Fruit fly (Drosophila melanogaster) whole organism, embryonic: ENCODE measurements around the gene CG12182.
A peak's percentile ranks its signal among the peaks of the same experiment; 100 is the strongest.

ENCODE experiments used
- Bteb2 ChIP-seq: fragments of 200-800 bp; sonication (Bioruptor generic); optimal IDR thresholded peaks from 2 replicates; lab custom pipeline; 2016; ENCODE audit warnings: missing biosample characterization, missing genetic modification characterization
- CG11504 ChIP-seq: fragments of 200-800 bp; sonication (Bioruptor generic); optimal IDR thresholded peaks from 3 replicates; lab custom pipeline; 2019; ENCODE audit warnings: missing biosample characterization, mild to moderate bottlenecking, missing genetic modification characterization, moderate library complexity
- CG12155 ChIP-seq: fragments of 200-800 bp; sonication (Bioruptor generic); optimal IDR thresholded peaks from 3 replicates; lab custom pipeline; 2016; ENCODE audit warnings: missing biosample characterization, missing genetic modification characterization
- CG1602 ChIP-seq: fragments of 200-800 bp; sonication (Bioruptor generic); optimal IDR thresholded peaks from 3 replicates; lab custom pipeline; 2016; ENCODE audit warnings: missing biosample characterization, missing genetic modification characterization
- CG17186 ChIP-seq: fragments of 200-800 bp; sonication (Bioruptor generic); optimal IDR thresholded peaks from 3 replicates; lab custom pipeline; 2017; ENCODE audit warnings: missing biosample characterization, missing genetic modification reagents, missing genetic modification characterization
- CG18262 ChIP-seq: fragments of 200-800 bp; optimal IDR thresholded peaks from 3 replicates; lab custom pipeline; 2019; ENCODE audit warnings: missing biosample characterization, mild to moderate bottlenecking, missing genetic modification characterization, moderate library complexity
- CG1832 ChIP-seq: fragments of 200-800 bp; sonication (Bioruptor generic); optimal IDR thresholded peaks from 2 replicates; lab custom pipeline; 2017; ENCODE audit warnings: missing biosample characterization, mild to moderate bottlenecking, missing genetic modification characterization, inconsistent platforms
- CG2120 ChIP-seq: fragments of 200-800 bp; sonication (Bioruptor generic); optimal IDR thresholded peaks from 3 replicates; lab custom pipeline; 2016; ENCODE audit warnings: missing biosample characterization, missing genetic modification characterization
- CG2199 ChIP-seq: fragments of 200-800 bp; sonication (Bioruptor generic); IDR thresholded peaks from 3 replicates; pipeline ENCODE4 v1.3.6; 2022; ENCODE audit warnings: missing biosample characterization, missing genetic modification characterization
- CG30020 ChIP-seq: fragments of 200-800 bp; optimal IDR thresholded peaks from 2 replicates; lab custom pipeline; 2019; ENCODE audit warnings: missing biosample characterization, mild to moderate bottlenecking, missing genetic modification characterization, moderate library complexity
- CG3281 ChIP-seq: fragments of 200-800 bp; sonication (Bioruptor generic); optimal IDR thresholded peaks from 3 replicates; lab custom pipeline; 2017; ENCODE audit warnings: missing biosample characterization, mild to moderate bottlenecking, missing genetic modification characterization
- CG3726 ChIP-seq: fragments of 200-800 bp; sonication (Bioruptor generic); IDR thresholded peaks from 3 replicates; pipeline ENCODE4, ENCODE4 v1.3.6; 2022; ENCODE audit warnings: missing biosample characterization, missing genetic modification characterization
- CG5180 ChIP-seq: fragments of 200-800 bp; sonication (Bioruptor generic); optimal IDR thresholded peaks from 3 replicates; lab custom pipeline; 2017; ENCODE audit warnings: missing biosample characterization, missing genetic modification characterization, mild to moderate bottlenecking, moderate library complexity, missing genetic modification reagents
- CG5245 ChIP-seq: fragments of 200-800 bp; sonication (Bioruptor generic); optimal IDR thresholded peaks from 3 replicates; lab custom pipeline; 2016; ENCODE audit warnings: missing biosample characterization, missing genetic modification characterization
- CG7372 ChIP-seq: fragments of 200-800 bp; sonication (Bioruptor generic); IDR thresholded peaks from 2 replicates; pipeline ENCODE4 v1.3.6; 2022; ENCODE audit warnings: missing biosample characterization, missing genetic modification characterization
- CG9727 ChIP-seq: fragments of 200-800 bp; sonication (Bioruptor generic); optimal IDR thresholded peaks from 3 replicates; lab custom pipeline; 2017; ENCODE audit warnings: missing biosample characterization, mild to moderate bottlenecking, missing genetic modification characterization
- CG9797 ChIP-seq: fragments of 200-800 bp; sonication (Bioruptor generic); optimal IDR thresholded peaks from 3 replicates; lab custom pipeline; 2018; ENCODE audit warnings: missing biosample characterization, mild to moderate bottlenecking, missing genetic modification characterization
- CoRest ChIP-seq: fragments of 200-800 bp; sonication (Bioruptor generic); optimal IDR thresholded peaks from 3 replicates; lab custom pipeline; 2018; ENCODE audit warnings: missing biosample characterization, mild to moderate bottlenecking, missing genetic modification characterization, moderate library complexity
- CrebB ChIP-seq: fragments of 200-800 bp; sonication (Bioruptor generic); optimal IDR thresholded peaks from 3 replicates; lab custom pipeline; 2018; ENCODE audit warnings: missing biosample characterization, mild to moderate bottlenecking, missing genetic modification characterization
- D ChIP-seq, 2 experiments: fragments of 200-800 bp in 1 of 2; fragments of >200 bp in 1 of 2; sonication (Bioruptor generic) in 1 of 2; optimal IDR thresholded peaks; 2 replicates in 1 of 2; 3 replicates in 1 of 2; lab custom pipeline; 2017; ENCODE audit warnings: mild to moderate bottlenecking in 1 of 2, missing biosample characterization in 1 of 2, missing genetic modification characterization in 1 of 2, missing genetic modification reagents in 1 of 2
- E2f2 ChIP-seq: fragments of 200-800 bp; sonication (Bioruptor generic); IDR thresholded peaks from 2 replicates; pipeline ENCODE4 v1.3.6; 2022; ENCODE audit warnings: missing biosample characterization, missing genetic modification characterization
- ERR ChIP-seq: fragments of 200-800 bp; sonication (Bioruptor generic); optimal IDR thresholded peaks from 2 replicates; lab custom pipeline; 2016; ENCODE audit warnings: missing biosample characterization, missing genetic modification characterization
- Fer3 ChIP-seq: fragments of 200-800 bp; sonication (Bioruptor generic); optimal IDR thresholded peaks from 2 replicates; lab custom pipeline; 2018; ENCODE audit warnings: missing biosample characterization, mild to moderate bottlenecking, missing genetic modification characterization, moderate library complexity
- HLH4C ChIP-seq: fragments of 200-800 bp; sonication (Bioruptor generic); IDR thresholded peaks from 3 replicates; pipeline ENCODE4 v1.3.6; 2022; ENCODE audit warnings: missing biosample characterization, missing genetic modification characterization; ENCODE audit not compliant: partially characterized antibody
- Hmr ChIP-seq: fragments of 200-800 bp; sonication (Bioruptor generic); optimal IDR thresholded peaks from 3 replicates; lab custom pipeline; 2017; ENCODE audit warnings: mild to moderate bottlenecking, missing biosample characterization, missing genetic modification reagents, missing genetic modification characterization
- MESR4 ChIP-seq: fragments of 200-800 bp; sonication (Bioruptor generic); optimal IDR thresholded peaks from 2 replicates; lab custom pipeline; 2018; ENCODE audit warnings: missing biosample characterization, mild to moderate bottlenecking, missing genetic modification characterization, moderate library complexity
- Meics ChIP-seq: fragments of 200-800 bp; sonication (Bioruptor generic); optimal IDR thresholded peaks from 2 replicates; lab custom pipeline; 2017; ENCODE audit warnings: missing biosample characterization, mild to moderate bottlenecking, missing genetic modification characterization
- NFAT ChIP-seq: fragments of 200-800 bp; sonication (Bioruptor generic); IDR thresholded peaks from 2 replicates; pipeline ENCODE4 v1.3.6; 2022; ENCODE audit warnings: missing biosample characterization, missing genetic modification characterization
- NfI ChIP-seq: fragments of 200-800 bp; sonication (Bioruptor generic); optimal IDR thresholded peaks from 3 replicates; lab custom pipeline; 2018; ENCODE audit warnings: missing biosample characterization, mild to moderate bottlenecking, missing genetic modification characterization, moderate library complexity
- Opbp ChIP-seq: fragments of 200-800 bp; sonication (Bioruptor generic); IDR thresholded peaks from 3 replicates; pipeline ENCODE4 v1.3.6; 2022; ENCODE audit warnings: missing biosample characterization, missing genetic modification characterization; ENCODE audit not compliant: partially characterized antibody
- Rx ChIP-seq: fragments of 200-800 bp; sonication (Bioruptor generic); IDR thresholded peaks from 2 replicates; pipeline ENCODE4 v1.3.6; 2022; ENCODE audit warnings: missing biosample characterization, missing genetic modification characterization
- Sox102F ChIP-seq: fragments of 200-800 bp; sonication (Bioruptor generic); optimal IDR thresholded peaks from 2 replicates; lab custom pipeline; 2018; ENCODE audit warnings: missing biosample characterization, mild to moderate bottlenecking, missing genetic modification characterization, moderate library complexity
- Trl ChIP-seq, 3 experiments: fragments of >200 bp in 2 of 3; fragments of 200-800 bp in 1 of 3; sonication (Bioruptor generic) in 1 of 3; optimal IDR thresholded peaks; 2 replicates in 1 of 3; 3 replicates in 2 of 3; lab custom pipeline; 2016 to 2017; ENCODE audit warnings: missing biosample characterization in 1 of 3, missing genetic modification characterization in 1 of 3
- Xbp1 ChIP-seq: fragments of 200-800 bp; sonication (Bioruptor generic); optimal IDR thresholded peaks from 3 replicates; lab custom pipeline; 2016; ENCODE audit warnings: missing biosample characterization, mild to moderate bottlenecking, missing genetic modification characterization
- cad ChIP-seq: fragments of >200 bp; optimal IDR thresholded peaks from 2 replicates; lab custom pipeline; 2017; ENCODE audit warnings: missing biosample characterization, missing genetic modification characterization
- ewg ChIP-seq: fragments of 200-800 bp; sonication (Bioruptor generic); optimal IDR thresholded peaks from 3 replicates; lab custom pipeline; 2017; ENCODE audit warnings: mild to moderate bottlenecking, missing biosample characterization, missing genetic modification reagents, missing genetic modification characterization
- fd96Cb ChIP-seq: fragments of 200-800 bp; sonication (Bioruptor generic); optimal IDR thresholded peaks from 2 replicates; lab custom pipeline; 2018; ENCODE audit warnings: missing biosample characterization, mild to moderate bottlenecking, missing genetic modification characterization, moderate library complexity
- kay ChIP-seq: fragments of 200-800 bp; sonication (Bioruptor generic); optimal IDR thresholded peaks from 2 replicates; lab custom pipeline; 2016; ENCODE audit warnings: missing biosample characterization, missing genetic modification characterization
- lbe ChIP-seq: fragments of 200-800 bp; sonication (Bioruptor generic); optimal IDR thresholded peaks from 2 replicates; lab custom pipeline; 2016; ENCODE audit warnings: missing biosample characterization, mild to moderate bottlenecking, missing genetic modification characterization
- lilli ChIP-seq: fragments of 200-800 bp; sonication (Bioruptor generic); optimal IDR thresholded peaks from 3 replicates; lab custom pipeline; 2016; ENCODE audit warnings: missing biosample characterization, missing genetic modification characterization
- repo ChIP-seq: fragments of 200-800 bp; sonication (Bioruptor generic); optimal IDR thresholded peaks from 2 replicates; lab custom pipeline; 2016; ENCODE audit warnings: missing biosample characterization, missing genetic modification characterization
- ro ChIP-seq: fragments of 200-800 bp; sonication (Bioruptor generic); IDR thresholded peaks from 2 replicates; pipeline ENCODE4 v1.3.6; 2022; ENCODE audit warnings: missing biosample characterization, missing genetic modification characterization
- run ChIP-seq: fragments of 200-800 bp; sonication (Bioruptor generic); optimal IDR thresholded peaks from 3 replicates; lab custom pipeline; 2018; ENCODE audit warnings: missing biosample characterization, mild to moderate bottlenecking, missing genetic modification characterization
- so ChIP-seq: fragments of 200-800 bp; sonication (Bioruptor generic); IDR thresholded peaks from 3 replicates; pipeline ENCODE4 v1.3.6; 2022; ENCODE audit warnings: missing biosample characterization, missing genetic modification characterization
- tap ChIP-seq: fragments of 200-800 bp; optimal IDR thresholded peaks from 3 replicates; lab custom pipeline; 2019; ENCODE audit warnings: missing biosample characterization, mild to moderate bottlenecking, missing genetic modification characterization, moderate library complexity
- tup ChIP-seq: fragments of 200-800 bp; sonication (Bioruptor generic); optimal IDR thresholded peaks from 2 replicates; lab custom pipeline; 2016; ENCODE audit warnings: missing biosample characterization, mild to moderate bottlenecking, missing genetic modification characterization, moderate library complexity
- twi ChIP-seq: fragments of 200-800 bp; optimal IDR thresholded peaks from 2 replicates; lab custom pipeline; 2019; ENCODE audit warnings: missing biosample characterization, mild to moderate bottlenecking, missing genetic modification characterization, moderate library complexity
- vfl ChIP-seq: fragments of 200-800 bp; sonication (Bioruptor generic); optimal IDR thresholded peaks from 2 replicates; lab custom pipeline; 2016; ENCODE audit warnings: missing biosample characterization, missing genetic modification characterization
- zen2 ChIP-seq: fragments of 200-800 bp; sonication (Bioruptor generic); IDR thresholded peaks from 3 replicates; pipeline ENCODE4 v1.3.6; 2022; ENCODE audit warnings: missing biosample characterization, missing genetic modification characterization; ENCODE audit not compliant: partially characterized antibody

CG12182 gene

DNA sequence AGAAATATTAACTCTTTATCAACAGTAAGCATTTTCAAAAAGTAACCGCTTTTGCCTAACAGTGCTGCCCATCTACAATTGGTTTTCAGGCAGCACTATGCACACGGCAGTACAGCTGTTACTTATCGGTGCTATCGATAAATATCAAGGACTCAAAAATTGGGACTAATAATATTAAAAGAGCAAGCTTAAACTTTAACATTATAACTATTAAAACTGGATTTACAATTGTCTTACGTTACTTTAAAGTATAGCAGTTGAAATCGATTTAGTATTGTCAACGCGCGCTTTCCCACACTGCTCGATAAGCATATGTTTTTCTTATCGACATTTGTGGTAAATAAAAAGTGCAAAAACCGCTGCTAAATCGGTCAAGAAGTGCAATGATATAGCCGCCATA is 32.0 kb upstream of the CG12182 start, which contains the start of the genes CG42245 and MEP-1 (continued):
- TF ChIP-seq CG5245 (GFP tag; lab: Kevin White, UChicago) (peak; percentile 26), kay (peak; percentile 42), lbe (GFP tag; lab: Kevin White, UChicago) (peak; percentile 74), Xbp1 (GFP tag; lab: Kevin White, UChicago) (peak; percentile 57), Meics (GFP tag; lab: Kevin White, UChicago) (peak; percentile 45), CoRest (peak; percentile 66), CG17186 (peak; percentile 65), CG7372 (GFP tag; lab: Robert Waterston, UW) (no peak), so (0 out of 3 replicates have a peak, but pooled peaks have one; percentile 12), CG1602 (GFP tag; lab: Kevin White, UChicago) (peak; percentile 26), NfI (peak; percentile 45), MESR4 (GFP tag; lab: Kevin White, UChicago) (peak; percentile 46), Fer3 (tag; lab: Kevin White, UChicago) (peak; percentile 19), NFAT (no peak), Hmr (GFP tag; lab: Kevin White, UChicago) (peak; percentile 31), CG2199 (GFP tag; lab: Robert Waterston, UW) (no peak), vfl (GFP tag; lab: Kevin White, UChicago) (peak; percentile 11), CrebB (tag; lab: Kevin White, UChicago) (no peak), HLH4C (peak; percentile 84), CG18262 (tag; lab: Kevin White, UChicago) (peak; percentile 44), Sox102F (GFP tag; lab: Kevin White, UChicago) (peak; percentile 40), zen2 (GFP tag; lab: Robert Waterston, UW) (no peak; the same call in 2 of the 3 replicates), ERR (GFP tag; lab: Kevin White, UChicago) (peak; percentile 10), CG12155 (peak; percentile 56), CG1832 (GFP tag; lab: Kevin White, UChicago) (no peak), CG3726 (GFP tag; lab: Robert Waterston, UW) (no peak), CG3281 (GFP tag; lab: Kevin White, UChicago) (peak; percentile 10), CG30020 (tag; lab: Kevin White, UChicago) (peak; percentile 39), CG9727 (GFP tag; lab: Kevin White, UChicago) (peak; percentile 42), lilli (GFP tag; lab: Kevin White, UChicago) (peak; percentile 81), E2f2 (GFP tag; lab: Robert Waterston, UW) (peak; percentile 82), cad (GFP tag; lab: Kevin White, UChicago) (no peak), tup (GFP tag; lab: Kevin White, UChicago) (peak; percentile 52), D (optimal IDR thresholded peaks at IDR 0.05; lab: Kevin White, UChicago) (no peak), D (GFP tag; optimal IDR thresholded peaks at IDR 0.05; lab: Kevin White, UChicago) (no peak), Bteb2 (GFP tag; lab: Kevin White, UChicago) (peak; percentile 70), run (peak; percentile 34), repo (GFP tag; lab: Kevin White, UChicago) (no peak), CG11504 (tag; lab: Kevin White, UChicago) (peak; percentile 66), twi (tag; lab: Kevin White, UChicago) (peak; percentile 58), Opbp (GFP tag; lab: Robert Waterston, UW) (peak; percentile 65; the same call in 2 of the 3 replicates), CG2120 (peak; percentile 73), ewg (GFP tag; lab: Kevin White, UChicago) (no peak), CG5180 (GFP tag; lab: Kevin White, UChicago) (no peak), ro (GFP tag; lab: Robert Waterston, UW) (no peak), CG9797 (GFP tag; lab: Kevin White, UChicago) (peak; percentile 37), tap (tag; lab: Kevin White, UChicago) (peak; percentile 13), Rx (0 out of 2 replicates have a peak, but pooled peaks have one; percentile 13), Trl (optimal IDR thresholded peaks at IDR 0.05; lab: Kevin White, UChicago) (no peak), Trl (GFP tag; optimal IDR thresholded peaks at IDR 0.05; lab: Kevin White, UChicago) (peak; percentile 52), fd96Cb (tag; lab: Kevin White, UChicago) (no peak)
